Worm (Caenorhabditis elegans): ENCODE data around the gene T26A8.4.

The T26A8.4 gene

DNA sequence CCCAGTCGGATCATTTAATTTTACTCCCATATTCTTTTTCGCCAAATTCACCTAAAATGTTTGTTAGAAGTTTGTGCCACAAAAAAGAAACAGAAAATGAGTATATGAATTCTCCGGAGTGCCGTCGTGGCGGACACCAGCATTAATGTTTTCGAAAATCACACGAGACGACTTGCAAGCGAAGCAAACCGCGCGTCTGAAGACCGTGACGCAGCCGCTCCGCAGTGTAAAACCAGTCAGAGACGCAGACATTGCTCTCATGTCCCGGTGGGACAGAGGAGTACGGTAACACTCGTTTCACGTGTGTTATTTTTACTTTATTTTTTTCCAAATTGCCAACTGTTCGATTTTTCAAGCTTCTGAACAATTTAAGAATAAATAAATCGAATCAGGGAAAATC, at the start of gene T26A8.4, which contains the start of gene pdtf-1 (continued):
- TF ChIP-seq unc-98 (GFP tag; IDR thresholded peaks at IDR 0.05) (no peak), efl-3 (GFP tag; optimal IDR thresholded peaks at IDR 0.05) (no peak), rnt-1 (tag; optimal IDR thresholded peaks at IDR 0.05) (peak; percentile 94), hlh-4 (tag; optimal IDR thresholded peaks at IDR 0.05) (no peak), lin-13 (GFP tag; optimal IDR thresholded peaks at IDR 0.05) (peak; percentile 97), C16A3.4 (tag; optimal IDR thresholded peaks at IDR 0.05) (peak; percentile 98), elt-3 (tag; optimal IDR thresholded peaks at IDR 0.05) (peak in 5 of 6 experiments; percentile 66 to 93 (median 85)), swsn-7 (tag; optimal IDR thresholded peaks at IDR 0.05) (peak; percentile 92), aly-2 (tag; optimal IDR thresholded peaks at IDR 0.05) (peak; percentile 50), mdl-1 (tag; optimal IDR thresholded peaks at IDR 0.05) (peak; percentile 7 to 97), nhr-71 (tag; optimal IDR thresholded peaks at IDR 0.05) (peak; percentile 97), efl-1 (optimal IDR thresholded peaks at IDR 0.05) (peak; percentile 90 to 96), efl-1 (GFP tag; optimal IDR thresholded peaks at IDR 0.05 in 1 of 2) (peak; percentile 76 to 98), pax-3 (tag; optimal IDR thresholded peaks at IDR 0.05) (peak; percentile 82), nhr-84 (tag; optimal IDR thresholded peaks at IDR 0.05) (no peak), unc-86 (tag; optimal IDR thresholded peaks at IDR 0.05) (peak; percentile 90), unc-62 (GFP tag; optimal IDR thresholded peaks at IDR 0.05) (peak; percentile 19), C04F5.9 (tag; optimal IDR thresholded peaks at IDR 0.05) (peak; percentile 42), snpc-4 (tag; optimal IDR thresholded peaks at IDR 0.05) (peak; percentile 95), tlp-1 (tag; optimal IDR thresholded peaks at IDR 0.05) (no peak), vab-15 (tag; optimal IDR thresholded peaks at IDR 0.05) (peak; percentile 24), ets-5 (GFP tag; IDR thresholded peaks at IDR 0.05) (no peak), xbp-1 (tag; optimal IDR thresholded peaks at IDR 0.05) (peak; percentile 95), C34B4.2 (tag; optimal IDR thresholded peaks at IDR 0.05) (peak; percentile 57), ama-1 (optimal IDR thresholded peaks at IDR 0.05) (peak; percentile 94), egl-27 (tag; optimal IDR thresholded peaks at IDR 0.05) (peak; percentile 50 to 72), mef-2 (tag; optimal IDR thresholded peaks at IDR 0.05) (peak; percentile 94), nhr-90 (tag; optimal IDR thresholded peaks at IDR 0.05; ENCODE audit: poor library complexity) (peak; percentile 92), lin-14 (GFP tag; optimal IDR thresholded peaks at IDR 0.05) (peak; percentile 95), ceh-90 (tag; optimal IDR thresholded peaks at IDR 0.05) (no peak), grh-1 (GFP tag; IDR thresholded peaks at IDR 0.05) (peak; percentile 93), jun-1 (tag; optimal IDR thresholded peaks at IDR 0.05) (peak; percentile 96)

- TF ChIP-seq mdl-1 (tag; optimal IDR thresholded peaks at IDR 0.05) (peak in 1 of 2 experiments; percentile 25), elt-2 (tag; optimal IDR thresholded peaks at IDR 0.05) (peak; percentile 96), lin-35 (GFP tag; optimal IDR thresholded peaks at IDR 0.05) (peak in 1 of 2 experiments; percentile 45), nhr-20 (tag; optimal IDR thresholded peaks at IDR 0.05) (peak; percentile 48), C04F5.9 (tag; optimal IDR thresholded peaks at IDR 0.05) (no peak), xbp-1 (tag; optimal IDR thresholded peaks at IDR 0.05) (no peak), efl-1 (optimal IDR thresholded peaks at IDR 0.05) (no peak), efl-1 (GFP tag; optimal IDR thresholded peaks at IDR 0.05 in 1 of 2) (peak in 1 of 2 experiments; percentile 45), lsy-2 (tag; optimal IDR thresholded peaks at IDR 0.05) (no peak), isw-1 (GFP tag; IDR thresholded peaks at IDR 0.05) (no peak), dpl-1 (GFP tag; optimal IDR thresholded peaks at IDR 0.05) (no peak)
Measured at ce11 chrIV:8481308-8481707, 48.6 kb upstream of the T26A8.4 start, which contains the start of gene spp-8. Gene spp-8, plus strand, starts transcription at chrIV:8481664.

DNA sequence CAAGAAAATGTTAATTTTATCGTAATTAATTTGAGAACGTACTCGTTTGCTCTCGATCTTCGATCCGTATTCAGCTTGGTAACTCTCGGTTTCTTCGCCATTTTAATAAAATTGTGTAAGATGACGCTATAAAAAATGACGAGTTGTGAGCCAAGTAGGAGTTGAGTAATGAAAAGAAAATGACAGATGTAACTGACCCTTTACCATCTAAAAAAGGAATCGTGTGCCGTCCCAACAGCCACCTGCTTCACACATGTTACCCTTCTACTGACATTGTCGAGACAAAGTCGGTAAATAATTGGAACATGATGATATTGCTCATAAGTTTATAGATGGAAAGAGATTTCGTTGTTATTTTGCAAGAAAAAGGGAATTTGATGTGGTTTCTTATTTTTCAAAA, 46.7 kb upstream of the T26A8.4 start, which contains the start of gene hlh-12:
TSS of gene hlh-12 (minus strand) at position 101 of the 400 bp plus-strand sequence.
- TF ChIP-seq lin-39 (tag; optimal IDR thresholded peaks at IDR 0.05) (no peak), tbx-2 (tag; optimal IDR thresholded peaks at IDR 0.05) (no peak), efl-1 (optimal IDR thresholded peaks at IDR 0.05) (no peak), efl-1 (GFP tag; optimal IDR thresholded peaks at IDR 0.05 in 1 of 2) (peak in 1 of 2 experiments; percentile 21), lin-35 (GFP tag; optimal IDR thresholded peaks at IDR 0.05) (no peak)

All from whole organism, L1 larva.